Fruit fly (Drosophila melanogaster) whole organism, embryonic: ENCODE results near the gene CG11085.
A peak's percentile ranks its signal among the peaks of the same experiment; 100 is the strongest.

Experiments used
- CG10209 ChIP-seq: fragments of 200-800 bp; sonication (Bioruptor generic); optimal IDR thresholded peaks from 3 replicates; lab custom pipeline; 2017; ENCODE audit warnings: missing biosample characterization, mild to moderate bottlenecking, missing genetic modification characterization, missing genetic modification reagents
- CG10267 ChIP-seq: fragments of 200-800 bp; sonication (Bioruptor generic); optimal IDR thresholded peaks from 2 replicates; lab custom pipeline; 2018; ENCODE audit warnings: missing biosample characterization, mild to moderate bottlenecking, missing genetic modification characterization, moderate library complexity
- CG11504 ChIP-seq: fragments of 200-800 bp; sonication (Bioruptor generic); optimal IDR thresholded peaks from 3 replicates; lab custom pipeline; 2019; ENCODE audit warnings: missing biosample characterization, mild to moderate bottlenecking, missing genetic modification characterization, moderate library complexity
- CG12391 ChIP-seq: fragments of 200-800 bp; sonication (Bioruptor generic); optimal IDR thresholded peaks from 3 replicates; lab custom pipeline; 2018; ENCODE audit warnings: missing biosample characterization, mild to moderate bottlenecking, missing genetic modification characterization, moderate library complexity
- CG12659 ChIP-seq: fragments of 200-800 bp; sonication (Bioruptor generic); optimal IDR thresholded peaks from 3 replicates; lab custom pipeline; 2017; ENCODE audit warnings: mild to moderate bottlenecking, missing biosample characterization, missing genetic modification reagents, missing genetic modification characterization
- CG13287 ChIP-seq: fragments of 200-800 bp; sonication (Bioruptor generic); IDR thresholded peaks from 2 replicates; pipeline ENCODE4 v1.3.6; 2022; ENCODE audit warnings: missing biosample characterization, missing genetic modification characterization; ENCODE audit not compliant: partially characterized antibody
- CG15514 ChIP-seq: fragments of 200-800 bp; sonication (Bioruptor generic); optimal IDR thresholded peaks from 3 replicates; lab custom pipeline; 2017; ENCODE audit warnings: missing biosample characterization, missing genetic modification characterization, mild to moderate bottlenecking, moderate library complexity, missing genetic modification reagents
- CG2116 ChIP-seq: fragments of 200-800 bp; sonication (Bioruptor generic); optimal IDR thresholded peaks from 3 replicates; lab custom pipeline; 2018; ENCODE audit warnings: missing biosample characterization, mild to moderate bottlenecking, missing genetic modification characterization
- CG2129 ChIP-seq: fragments of 200-800 bp; sonication (Bioruptor generic); IDR thresholded peaks from 2 replicates; pipeline ENCODE4 v1.3.6; 2022; ENCODE audit warnings: missing biosample characterization, missing genetic modification characterization; ENCODE audit not compliant: partially characterized antibody
- CG42726 ChIP-seq: fragments of 200-800 bp; sonication (Bioruptor generic); IDR thresholded peaks from 2 replicates; pipeline ENCODE4 v1.3.6; 2022; ENCODE audit warnings: missing biosample characterization, missing genetic modification characterization; ENCODE audit not compliant: partially characterized antibody
- CG8924 ChIP-seq: fragments of 200-800 bp; optimal IDR thresholded peaks from 3 replicates; lab custom pipeline; 2019; ENCODE audit warnings: missing biosample characterization, mild to moderate bottlenecking, missing genetic modification characterization, moderate library complexity
- CG9215 ChIP-seq: fragments of 200-800 bp; sonication (Bioruptor generic); IDR thresholded peaks from 2 replicates; pipeline ENCODE4 v1.3.6; 2022; ENCODE audit warnings: missing biosample characterization, missing genetic modification characterization
- CG9797 ChIP-seq: fragments of 200-800 bp; sonication (Bioruptor generic); optimal IDR thresholded peaks from 3 replicates; lab custom pipeline; 2018; ENCODE audit warnings: missing biosample characterization, mild to moderate bottlenecking, missing genetic modification characterization
- Camta ChIP-seq: fragments of 200-800 bp; sonication (Bioruptor generic); optimal IDR thresholded peaks from 2 replicates; lab custom pipeline; 2016; ENCODE audit warnings: missing biosample characterization, missing genetic modification characterization
- Dad ChIP-seq: fragments of 200-800 bp; sonication (Bioruptor generic); optimal IDR thresholded peaks from 3 replicates; lab custom pipeline; 2016; ENCODE audit warnings: missing biosample characterization, missing genetic modification characterization
- Drgx ChIP-seq: fragments of 200-800 bp; sonication (Bioruptor generic); IDR thresholded peaks from 2 replicates; pipeline ENCODE4 v1.3.6; 2022; ENCODE audit warnings: missing biosample characterization, missing genetic modification characterization
- E2f2 ChIP-seq: fragments of 200-800 bp; sonication (Bioruptor generic); IDR thresholded peaks from 2 replicates; pipeline ENCODE4 v1.3.6; 2022; ENCODE audit warnings: missing biosample characterization, missing genetic modification characterization
- Ets97D ChIP-seq: fragments of 200-800 bp; sonication (Bioruptor generic); optimal IDR thresholded peaks from 3 replicates; lab custom pipeline; 2016; ENCODE audit warnings: missing biosample characterization, missing genetic modification characterization
- Hr3 ChIP-seq: fragments of 200-800 bp; sonication (Bioruptor generic); optimal IDR thresholded peaks from 3 replicates; lab custom pipeline; 2016; ENCODE audit warnings: missing biosample characterization, missing genetic modification characterization
- MBD-R2 ChIP-seq: fragments of 200-800 bp; sonication (Bioruptor generic); IDR thresholded peaks from 2 replicates; pipeline ENCODE4 v1.3.6; 2022; ENCODE audit warnings: missing biosample characterization, missing genetic modification characterization
- Mad ChIP-seq: fragments of 200-800 bp; sonication (Bioruptor generic); optimal IDR thresholded peaks from 2 replicates; lab custom pipeline; 2016; ENCODE audit warnings: missing biosample characterization, missing genetic modification characterization
- Myb ChIP-seq: fragments of 200-800 bp; sonication (Bioruptor generic); optimal IDR thresholded peaks from 2 replicates; lab custom pipeline; 2016; ENCODE audit warnings: missing biosample characterization, missing genetic modification characterization
- Opbp ChIP-seq: fragments of 200-800 bp; sonication (Bioruptor generic); IDR thresholded peaks from 3 replicates; pipeline ENCODE4 v1.3.6; 2022; ENCODE audit warnings: missing biosample characterization, missing genetic modification characterization; ENCODE audit not compliant: partially characterized antibody
- PHDP ChIP-seq: fragments of 200-800 bp; sonication (Bioruptor generic); optimal IDR thresholded peaks from 3 replicates; lab custom pipeline; 2018; ENCODE audit warnings: missing biosample characterization, mild to moderate bottlenecking, missing genetic modification characterization, moderate library complexity
- Pdp1 ChIP-seq, 2 experiments: fragments of 200-800 bp; sonication (Bioruptor generic); optimal IDR thresholded peaks; 3 replicates each; lab custom pipeline; 2016; ENCODE audit warnings: missing biosample characterization in 2 of 2, missing genetic modification characterization in 2 of 2, mild to moderate bottlenecking in 1 of 2, moderate library complexity in 1 of 2
- Rfx ChIP-seq: fragments of 200-800 bp; sonication (Bioruptor generic); IDR thresholded peaks from 2 replicates; pipeline ENCODE4 v1.3.6; 2022; ENCODE audit warnings: missing biosample characterization, missing genetic modification characterization
- Scr ChIP-seq: fragments of 200-800 bp; sonication (Bioruptor generic); IDR thresholded peaks from 2 replicates; pipeline ENCODE4 v1.3.6; 2022; ENCODE audit warnings: missing biosample characterization, missing genetic modification characterization; ENCODE audit not compliant: partially characterized antibody
- Sry-δ ChIP-seq: fragments of 200-800 bp; sonication (Bioruptor generic); optimal IDR thresholded peaks from 2 replicates; lab custom pipeline; 2016; ENCODE audit warnings: missing biosample characterization, missing genetic modification characterization
- Stat92E ChIP-seq, 3 experiments: fragments of >200 bp in 2 of 3; fragments of 200-800 bp in 1 of 3; sonication (Bioruptor generic) in 1 of 3; optimal IDR thresholded peaks; 2 replicates each; lab custom pipeline; 2017 to 2019; ENCODE audit warnings: missing biosample characterization in 3 of 3, missing genetic modification characterization in 3 of 3, mild to moderate bottlenecking in 1 of 3, moderate library complexity in 1 of 3
- Vsx1 ChIP-seq: fragments of 200-800 bp; sonication (Bioruptor generic); optimal IDR thresholded peaks from 2 replicates; lab custom pipeline; 2017; ENCODE audit warnings: missing biosample characterization, mild to moderate bottlenecking, missing genetic modification characterization, missing genetic modification reagents
- amos ChIP-seq: fragments of 200-800 bp; sonication (Bioruptor generic); IDR thresholded peaks from 2 replicates; pipeline ENCODE4 v1.3.6; 2022; ENCODE audit warnings: missing biosample characterization, missing genetic modification characterization; ENCODE audit not compliant: partially characterized antibody
- chm ChIP-seq: fragments of 200-800 bp; sonication (Bioruptor generic); IDR thresholded peaks from 2 replicates; pipeline ENCODE4 v1.3.6; 2022; ENCODE audit warnings: missing biosample characterization, missing genetic modification characterization
- croc ChIP-seq: fragments of 200-800 bp; sonication (Bioruptor generic); conservative IDR thresholded peaks from 3 replicates; pipeline ENCODE4 v1.3.6; 2022; ENCODE audit warnings: missing biosample characterization, missing genetic modification characterization
- ftz-f1 ChIP-seq: fragments of 200-800 bp; sonication (Bioruptor generic); optimal IDR thresholded peaks from 2 replicates; lab custom pipeline; 2016; ENCODE audit warnings: missing biosample characterization, missing genetic modification characterization
- gfzf ChIP-seq: fragments of 200-800 bp; sonication (Bioruptor generic); optimal IDR thresholded peaks from 2 replicates; lab custom pipeline; 2016; ENCODE audit warnings: missing biosample characterization, mild to moderate bottlenecking, missing genetic modification characterization, moderate library complexity
- kah ChIP-seq: fragments of 200-800 bp; sonication (Bioruptor generic); optimal IDR thresholded peaks from 2 replicates; lab custom pipeline; 2018; ENCODE audit warnings: missing biosample characterization, mild to moderate bottlenecking, missing genetic modification characterization
- lmd ChIP-seq: fragments of 200-800 bp; sonication (Bioruptor generic); IDR thresholded peaks from 2 replicates; pipeline ENCODE4 v1.3.6; 2022; ENCODE audit warnings: missing biosample characterization, missing genetic modification characterization
- lola ChIP-seq, 3 experiments: fragments of >200 bp in 2 of 3; fragments of 200-800 bp in 1 of 3; sonication (Bioruptor generic) in 1 of 3; optimal IDR thresholded peaks; 2 replicates each; lab custom pipeline; 2017 to 2019; ENCODE audit warnings: missing biosample characterization in 3 of 3, missing genetic modification characterization in 3 of 3, mild to moderate bottlenecking in 1 of 3, moderate library complexity in 1 of 3
- nmo ChIP-seq: fragments of 200-800 bp; sonication (Bioruptor generic); optimal IDR thresholded peaks from 2 replicates; lab custom pipeline; 2018; ENCODE audit warnings: missing biosample characterization, mild to moderate bottlenecking, missing genetic modification characterization, moderate library complexity
- phol ChIP-seq: fragments of 200-800 bp; sonication (Bioruptor generic); optimal IDR thresholded peaks from 3 replicates; lab custom pipeline; 2018; ENCODE audit warnings: missing biosample characterization, mild to moderate bottlenecking, missing genetic modification characterization, moderate library complexity
- prd ChIP-seq, 3 experiments: fragments of >200 bp in 2 of 3; fragments of 200-800 bp in 1 of 3; sonication (Bioruptor generic) in 1 of 3; optimal IDR thresholded peaks in 2 of 3; IDR thresholded peaks in 1 of 3; 2 replicates in 2 of 3; 3 replicates in 1 of 3; pipeline versions ENCODE4 v1.3.6 to Lab custom; 2017 to 2022; ENCODE audit warnings: missing biosample characterization in 1 of 3, missing genetic modification characterization in 1 of 3
- psq ChIP-seq: fragments of 200-800 bp; sonication (Bioruptor generic); optimal IDR thresholded peaks from 2 replicates; lab custom pipeline; 2017; ENCODE audit warnings: missing biosample characterization, missing genetic modification characterization
- pzg ChIP-seq: fragments of 200-800 bp; sonication (Bioruptor generic); optimal IDR thresholded peaks from 3 replicates; lab custom pipeline; 2018; ENCODE audit warnings: missing biosample characterization, mild to moderate bottlenecking, missing genetic modification characterization, moderate library complexity
- ranshi ChIP-seq: fragments of 200-800 bp; sonication (Bioruptor generic); IDR thresholded peaks from 2 replicates; pipeline ENCODE4 v1.3.6; 2022; ENCODE audit warnings: missing biosample characterization, missing genetic modification characterization
- row ChIP-seq: fragments of 200-800 bp; sonication (Bioruptor generic); IDR thresholded peaks from 3 replicates; pipeline ENCODE4 v1.3.6; 2022; ENCODE audit warnings: missing biosample characterization, missing genetic modification characterization
- sens ChIP-seq: fragments of 200-800 bp; sonication (Bioruptor generic); peaks from one replicate; lab custom pipeline; 2016; ENCODE audit warnings: missing biosample characterization, missing genetic modification characterization
- sim ChIP-seq: fragments of 200-800 bp; sonication (Bioruptor generic); IDR thresholded peaks from 2 replicates; pipeline ENCODE4 v1.3.6; 2022; ENCODE audit warnings: missing biosample characterization, missing genetic modification characterization
- sna ChIP-seq: fragments of 200-800 bp; sonication (Bioruptor generic); IDR thresholded peaks from 2 replicates; pipeline ENCODE4 v1.3.6; 2022; ENCODE audit warnings: missing biosample characterization, missing genetic modification characterization; ENCODE audit not compliant: partially characterized antibody
- stwl ChIP-seq: fragments of 200-800 bp; sonication (Bioruptor generic); optimal IDR thresholded peaks from 3 replicates; lab custom pipeline; 2018; ENCODE audit warnings: missing biosample characterization, mild to moderate bottlenecking, missing genetic modification characterization, moderate library complexity
- tna ChIP-seq: fragments of 200-800 bp; sonication (Bioruptor generic); IDR thresholded peaks from 2 replicates; pipeline ENCODE4 v1.3.6; 2022; ENCODE audit warnings: missing biosample characterization, missing genetic modification characterization; ENCODE audit not compliant: partially characterized antibody

Gene CG11085

dm6 chrX:12592121-12592466 is 24.0 kb upstream of the CG11085 start, which contains the start of gene LIMK1 (continued):
- TF ChIP-seq Sry-δ (GFP tag; lab: Kevin White, UChicago) (peak; percentile 55), sens (peak; percentile 52), Ets97D (GFP tag; lab: Kevin White, UChicago) (peak; percentile 34), E2f2 (peak; percentile 29; the same call in 1 of the 2 replicates), row (0 out of 3 replicates have a peak, but pooled peaks have one; percentile 13), nmo (GFP tag; lab: Kevin White, UChicago) (peak; percentile 40), Pdp1 (GFP tag; optimal IDR thresholded peaks at IDR 0.05; lab: Kevin White, UChicago) (peak in 1 of 2 experiments; percentile 22), gfzf (peak; percentile 79), Hr3 (GFP tag; lab: Kevin White, UChicago) (no peak), Scr (GFP tag; lab: Robert Waterston, UW) (peak; percentile 73), CG10267 (tag; lab: Kevin White, UChicago) (peak; percentile 51), CG15514 (GFP tag; lab: Kevin White, UChicago) (peak; percentile 28), CG12391 (tag; lab: Kevin White, UChicago) (peak; percentile 48), CG13287 (peak; percentile 74), pzg (GFP tag; lab: Kevin White, UChicago) (peak; percentile 56), CG8924 (tag; lab: Kevin White, UChicago) (peak; percentile 43), phol (tag; lab: Kevin White, UChicago) (peak; percentile 44), amos (peak; percentile 56), Vsx1 (GFP tag; lab: Kevin White, UChicago) (no peak), Stat92E (GFP tag; optimal IDR thresholded peaks at IDR 0.05; lab: Kevin White, UChicago) (peak in 1 of 3 experiments; percentile 12), stwl (tag; lab: Kevin White, UChicago) (peak; percentile 46), CG10209 (GFP tag; lab: Kevin White, UChicago) (no peak), lola (GFP tag; optimal IDR thresholded peaks at IDR 0.05; lab: Kevin White, UChicago) (no peak), CG12659 (peak; percentile 43), MBD-R2 (peak; percentile 28; the same call in 1 of the 2 replicates), CG9215 (GFP tag; lab: Robert Waterston, UW) (no peak), sna (peak; percentile 56), chm (GFP tag; lab: Robert Waterston, UW) (no peak), tna (GFP tag; lab: Robert Waterston, UW) (no peak), Opbp (GFP tag; lab: Robert Waterston, UW) (peak; percentile 7; the same call in 1 of the 3 replicates), CG2116 (GFP tag; lab: Kevin White, UChicago) (peak; percentile 60), CG2129 (0 out of 2 replicates have a peak, but pooled peaks have one; percentile 17), CG9797 (peak; percentile 83), CG11504 (peak; percentile 11)

dm6 chrX:12595100-12595609 is 21.0 kb upstream of the CG11085 start:
- TF ChIP-seq CG42726 (GFP tag; lab: Robert Waterston, UW) (peak; percentile 24; the same call in 1 of the 2 replicates), Myb (GFP tag; lab: Kevin White, UChicago) (no peak), ftz-f1 (GFP tag; lab: Kevin White, UChicago) (no peak), psq (GFP tag; lab: Kevin White, UChicago) (no peak), Mad (GFP tag; lab: Kevin White, UChicago) (no peak), Rfx (GFP tag; lab: Robert Waterston, UW) (no peak), ranshi (GFP tag; lab: Robert Waterston, UW) (no peak), croc (GFP tag; lab: Robert Waterston, UW) (no peak), prd (optimal IDR thresholded peaks at IDR 0.05; lab: Kevin White, UChicago) (no peak), prd (GFP tag; IDR thresholded peaks at IDR 0.05; lab: Robert Waterston, UW) (no peak), Dad (GFP tag; lab: Kevin White, UChicago) (no peak), lola (GFP tag; optimal IDR thresholded peaks at IDR 0.05; lab: Kevin White, UChicago) (no peak), sim (GFP tag; lab: Robert Waterston, UW) (no peak), lmd (GFP tag; lab: Robert Waterston, UW) (no peak), Drgx (GFP tag; lab: Robert Waterston, UW) (no peak), PHDP (no peak), kah (GFP tag; lab: Kevin White, UChicago) (peak; percentile 40), Camta (no peak)
